Fruit fly (Drosophila melanogaster) whole organism, embryonic: ENCODE results near the gene CG33947.

Experiments
- Atf6 ChIP-seq: fragments of 200-800 bp; sonication (Bioruptor generic); IDR thresholded peaks from 2 replicates; pipeline ENCODE4 v1.3.6; 2022; ENCODE audit warnings: missing biosample characterization, missing genetic modification characterization
- Awh ChIP-seq: fragments of 200-800 bp; sonication (Bioruptor generic); IDR thresholded peaks from 2 replicates; pipeline ENCODE4, ENCODE4 v1.3.6; 2022; ENCODE audit warnings: missing biosample characterization, missing genetic modification characterization
- Bdp1 ChIP-seq: fragments of 200-800 bp; sonication (Bioruptor generic); optimal IDR thresholded peaks from 3 replicates; lab custom pipeline; 2016; ENCODE audit warnings: missing biosample characterization, missing genetic modification characterization
- Blimp-1 ChIP-seq: fragments of 200-800 bp; sonication (Bioruptor generic); optimal IDR thresholded peaks from 3 replicates; lab custom pipeline; 2018; ENCODE audit warnings: missing biosample characterization, missing genetic modification characterization, mild to moderate bottlenecking, moderate library complexity, missing genetic modification reagents
- CG10147 ChIP-seq: fragments of 200-800 bp; sonication (Bioruptor generic); optimal IDR thresholded peaks from 2 replicates; lab custom pipeline; 2019; ENCODE audit warnings: missing biosample characterization, mild to moderate bottlenecking, missing genetic modification characterization, moderate library complexity
- CG10431 ChIP-seq: fragments of 200-800 bp; sonication (Bioruptor generic); optimal IDR thresholded peaks from 3 replicates; lab custom pipeline; 2018; ENCODE audit warnings: missing biosample characterization, mild to moderate bottlenecking, missing genetic modification characterization
- CG11504 ChIP-seq: fragments of 200-800 bp; sonication (Bioruptor generic); optimal IDR thresholded peaks from 3 replicates; lab custom pipeline; 2019; ENCODE audit warnings: missing biosample characterization, mild to moderate bottlenecking, missing genetic modification characterization, moderate library complexity
- CG12236 ChIP-seq: fragments of 200-800 bp; sonication (Bioruptor generic); optimal IDR thresholded peaks from 2 replicates; lab custom pipeline; 2016; ENCODE audit warnings: missing biosample characterization, missing genetic modification characterization
- CG12659 ChIP-seq: fragments of 200-800 bp; sonication (Bioruptor generic); optimal IDR thresholded peaks from 3 replicates; lab custom pipeline; 2017; ENCODE audit warnings: mild to moderate bottlenecking, missing biosample characterization, missing genetic modification reagents, missing genetic modification characterization
- CG12769 ChIP-seq: fragments of 200-800 bp; sonication (Bioruptor generic); optimal IDR thresholded peaks from 2 replicates; lab custom pipeline; 2019; ENCODE audit warnings: missing biosample characterization, mild to moderate bottlenecking, missing genetic modification characterization, moderate library complexity
- CG14441 ChIP-seq: fragments of 200-800 bp; sonication (Bioruptor generic); IDR thresholded peaks from 2 replicates; pipeline ENCODE4 v1.3.6; 2022; ENCODE audit warnings: missing biosample characterization, missing genetic modification characterization
- CG17359 ChIP-seq: fragments of 200-800 bp; sonication (Bioruptor generic); optimal IDR thresholded peaks from 3 replicates; lab custom pipeline; 2018; ENCODE audit warnings: missing biosample characterization, mild to moderate bottlenecking, missing genetic modification characterization, moderate library complexity
- CG2120 ChIP-seq: fragments of 200-800 bp; sonication (Bioruptor generic); optimal IDR thresholded peaks from 3 replicates; lab custom pipeline; 2016; ENCODE audit warnings: missing biosample characterization, missing genetic modification characterization
- CG2129 ChIP-seq: fragments of 200-800 bp; sonication (Bioruptor generic); IDR thresholded peaks from 2 replicates; pipeline ENCODE4 v1.3.6; 2022; ENCODE audit warnings: missing biosample characterization, missing genetic modification characterization; ENCODE audit not compliant: partially characterized antibody
- CG2875 ChIP-seq: fragments of 200-800 bp; sonication (Bioruptor generic); optimal IDR thresholded peaks from 2 replicates; lab custom pipeline; 2017; ENCODE audit warnings: missing biosample characterization, mild to moderate bottlenecking, missing genetic modification characterization, missing genetic modification reagents
- CG32772 ChIP-seq: fragments of 200-800 bp; sonication (Bioruptor generic); IDR thresholded peaks from 2 replicates; pipeline ENCODE4 v1.3.6; 2022; ENCODE audit warnings: missing biosample characterization, missing genetic modification characterization
- CG33557 ChIP-seq: fragments of 200-800 bp; sonication (Bioruptor generic); optimal IDR thresholded peaks from 2 replicates; lab custom pipeline; 2019; ENCODE audit warnings: missing biosample characterization, mild to moderate bottlenecking, missing genetic modification characterization, moderate library complexity
- CG3407 ChIP-seq: fragments of 200-800 bp; sonication (Bioruptor generic); optimal IDR thresholded peaks from 2 replicates; lab custom pipeline; 2018; ENCODE audit warnings: missing biosample characterization, mild to moderate bottlenecking, missing genetic modification characterization
- CG3726 ChIP-seq: fragments of 200-800 bp; sonication (Bioruptor generic); IDR thresholded peaks from 3 replicates; pipeline ENCODE4, ENCODE4 v1.3.6; 2022; ENCODE audit warnings: missing biosample characterization, missing genetic modification characterization
- CG4282 ChIP-seq: fragments of 200-800 bp; sonication (Bioruptor generic); optimal IDR thresholded peaks from 2 replicates; lab custom pipeline; 2016; ENCODE audit warnings: missing biosample characterization, missing genetic modification characterization
- CG7357 ChIP-seq: fragments of 200-800 bp; sonication (Bioruptor generic); IDR thresholded peaks from 3 replicates; pipeline ENCODE4 v1.3.6; 2022; ENCODE audit warnings: missing biosample characterization, missing genetic modification characterization
- CG7372 ChIP-seq: fragments of 200-800 bp; sonication (Bioruptor generic); IDR thresholded peaks from 2 replicates; pipeline ENCODE4 v1.3.6; 2022; ENCODE audit warnings: missing biosample characterization, missing genetic modification characterization
- CG9932 ChIP-seq: fragments of 200-800 bp; sonication (Bioruptor generic); IDR thresholded peaks from 2 replicates; pipeline ENCODE4 v1.3.6; 2022; ENCODE audit warnings: missing biosample characterization, missing genetic modification characterization
- CrebB ChIP-seq: fragments of 200-800 bp; sonication (Bioruptor generic); optimal IDR thresholded peaks from 3 replicates; lab custom pipeline; 2018; ENCODE audit warnings: missing biosample characterization, mild to moderate bottlenecking, missing genetic modification characterization
- Doc3 ChIP-seq: fragments of 200-800 bp; sonication (Bioruptor generic); IDR thresholded peaks from 3 replicates; pipeline ENCODE4 v1.3.6; 2022; ENCODE audit warnings: missing biosample characterization, missing genetic modification characterization; ENCODE audit not compliant: partially characterized antibody
- GATAe ChIP-seq: fragments of 200-800 bp; sonication (Bioruptor generic); conservative IDR thresholded peaks from 2 replicates; pipeline ENCODE4 v1.3.6; 2022; ENCODE audit warnings: missing biosample characterization, missing genetic modification characterization
- HLHmδ ChIP-seq: fragments of 200-800 bp; sonication (Bioruptor generic); optimal IDR thresholded peaks from 2 replicates; lab custom pipeline; 2018; ENCODE audit warnings: missing biosample characterization, mild to moderate bottlenecking, missing genetic modification characterization, moderate library complexity
- Lim3 ChIP-seq: fragments of 200-800 bp; sonication (Bioruptor generic); IDR thresholded peaks from 2 replicates; pipeline ENCODE4 v1.3.6; 2022; ENCODE audit warnings: missing biosample characterization, missing genetic modification characterization
- Myb ChIP-seq: fragments of 200-800 bp; sonication (Bioruptor generic); optimal IDR thresholded peaks from 2 replicates; lab custom pipeline; 2016; ENCODE audit warnings: missing biosample characterization, missing genetic modification characterization
- Oaz ChIP-seq: fragments of 200-800 bp; sonication (Bioruptor generic); IDR thresholded peaks from 2 replicates; pipeline ENCODE4 v1.3.6; 2022; ENCODE audit warnings: missing biosample characterization, missing genetic modification characterization
- Poxn ChIP-seq: fragments of 200-800 bp; sonication (Bioruptor generic); IDR thresholded peaks from 2 replicates; pipeline ENCODE4 v1.3.6; 2022; ENCODE audit warnings: missing biosample characterization, missing genetic modification characterization
- Rfx ChIP-seq: fragments of 200-800 bp; sonication (Bioruptor generic); IDR thresholded peaks from 2 replicates; pipeline ENCODE4 v1.3.6; 2022; ENCODE audit warnings: missing biosample characterization, missing genetic modification characterization
- Sox102F ChIP-seq: fragments of 200-800 bp; sonication (Bioruptor generic); optimal IDR thresholded peaks from 2 replicates; lab custom pipeline; 2018; ENCODE audit warnings: missing biosample characterization, mild to moderate bottlenecking, missing genetic modification characterization, moderate library complexity
- Taf1 ChIP-seq: fragments of 200-800 bp; sonication (Bioruptor generic); IDR thresholded peaks from 2 replicates; pipeline ENCODE4 v1.3.6; 2022; ENCODE audit warnings: missing biosample characterization, missing genetic modification characterization
- ase ChIP-seq: fragments of 200-800 bp; sonication (Bioruptor generic); IDR thresholded peaks from 3 replicates; pipeline ENCODE4 v1.3.6; 2022; ENCODE audit warnings: missing biosample characterization, missing genetic modification characterization
- chif ChIP-seq, 2 experiments: fragments of 200-800 bp; sonication (Bioruptor generic); optimal IDR thresholded peaks; 3 replicates each; lab custom pipeline; 2016; ENCODE audit warnings: missing biosample characterization in 2 of 2, missing genetic modification characterization in 2 of 2
- dimm ChIP-seq: fragments of 200-800 bp; sonication (Bioruptor generic); IDR thresholded peaks from 2 replicates; pipeline ENCODE4 v1.3.6; 2022; ENCODE audit warnings: missing biosample characterization, missing genetic modification characterization
- dysf ChIP-seq: fragments of 200-800 bp; sonication (Bioruptor generic); IDR thresholded peaks from 3 replicates; pipeline ENCODE4 v1.3.6; 2022; ENCODE audit warnings: missing biosample characterization, missing genetic modification characterization
- ham ChIP-seq: fragments of 200-800 bp; sonication (Bioruptor generic); IDR thresholded peaks from 2 replicates; pipeline ENCODE4 v1.3.6; 2022; ENCODE audit warnings: missing biosample characterization, missing genetic modification characterization
- hb ChIP-seq: fragments of 200-800 bp; sonication (Bioruptor generic); IDR thresholded peaks from 3 replicates; pipeline ENCODE4 v1.3.6; 2022; ENCODE audit warnings: missing biosample characterization, missing genetic modification characterization; ENCODE audit not compliant: partially characterized antibody
- insv ChIP-seq, 2 experiments: fragments of 200-800 bp; sonication (Bioruptor generic); optimal IDR thresholded peaks; 3 replicates each; lab custom pipeline; 2016 to 2018; ENCODE audit warnings: missing biosample characterization in 2 of 2, missing genetic modification characterization in 2 of 2
- lilli ChIP-seq: fragments of 200-800 bp; sonication (Bioruptor generic); optimal IDR thresholded peaks from 3 replicates; lab custom pipeline; 2016; ENCODE audit warnings: missing biosample characterization, missing genetic modification characterization
- oc ChIP-seq: fragments of 200-800 bp; sonication (Bioruptor generic); optimal IDR thresholded peaks from 2 replicates; lab custom pipeline; 2018; ENCODE audit warnings: missing biosample characterization, mild to moderate bottlenecking, missing genetic modification characterization, moderate library complexity
- peb ChIP-seq: fragments of 200-800 bp; sonication (Bioruptor generic); IDR thresholded peaks from 2 replicates; pipeline ENCODE4 v1.3.6; 2022; ENCODE audit warnings: missing biosample characterization, missing genetic modification characterization
- rib ChIP-seq: fragments of 200-800 bp; sonication (Bioruptor generic); IDR thresholded peaks from 2 replicates; pipeline ENCODE4 v1.3.6; 2022; ENCODE audit warnings: missing biosample characterization, missing genetic modification characterization
- sd ChIP-seq: fragments of 200-800 bp; sonication (Bioruptor generic); optimal IDR thresholded peaks from 3 replicates; lab custom pipeline; 2018; ENCODE audit warnings: missing biosample characterization, mild to moderate bottlenecking, missing genetic modification characterization, moderate library complexity
- slou ChIP-seq: fragments of 200-800 bp; sonication (Bioruptor generic); optimal IDR thresholded peaks from 3 replicates; lab custom pipeline; 2016; ENCODE audit warnings: missing biosample characterization, missing genetic modification characterization
- tll ChIP-seq, 2 experiments: fragments of 200-800 bp in 1 of 2; fragments of >200 bp in 1 of 2; sonication (Bioruptor generic) in 1 of 2; optimal IDR thresholded peaks; 2 replicates each; lab custom pipeline; 2017 to 2019; ENCODE audit warnings: missing biosample characterization in 2 of 2, missing genetic modification characterization in 2 of 2, mild to moderate bottlenecking in 1 of 2, moderate library complexity in 1 of 2
- tx ChIP-seq: fragments of 200-800 bp; sonication (Bioruptor generic); optimal IDR thresholded peaks from 2 replicates; lab custom pipeline; 2016; ENCODE audit warnings: missing biosample characterization, missing genetic modification characterization
- wdn ChIP-seq: fragments of 200-800 bp; sonication (Bioruptor generic); IDR thresholded peaks from 2 replicates; pipeline ENCODE4 v1.3.6; 2022; ENCODE audit warnings: missing biosample characterization, missing genetic modification characterization

Gene CG33947

DNA sequence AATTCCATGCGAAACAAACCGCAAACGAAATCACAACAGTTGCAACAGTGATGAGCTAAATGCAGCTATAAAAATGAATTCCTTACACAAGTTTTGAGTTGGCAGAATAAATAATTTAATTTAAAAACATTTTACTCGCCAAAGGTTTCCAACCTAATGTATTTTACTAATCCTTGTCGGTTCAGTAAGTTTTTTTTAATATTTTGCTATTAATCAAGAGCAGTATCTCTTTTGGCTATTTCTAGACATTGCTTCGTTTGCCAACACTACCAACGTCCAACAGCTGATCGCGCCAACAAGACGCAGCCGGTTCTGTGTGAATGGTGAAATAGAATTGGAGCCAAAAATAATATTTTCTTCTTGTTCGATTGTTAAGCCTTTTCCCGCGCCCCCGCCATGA is 31.6 kb upstream of the CG33947 start, which contains the start of the genes CG32075, CG45101 and SuUR (continued):
- TF ChIP-seq CG10147 (GFP tag; lab: Kevin White, UChicago) (peak; percentile 67), peb (GFP tag; lab: Robert Waterston, UW) (peak; percentile 87), CG7372 (GFP tag; lab: Robert Waterston, UW) (peak; percentile 80), Taf1 (GFP tag; lab: Robert Waterston, UW) (peak; percentile 67), CG14441 (GFP tag; lab: Robert Waterston, UW) (peak; percentile 92), CG12236 (GFP tag; lab: Kevin White, UChicago) (peak; percentile 64), lilli (peak; percentile 95), CG33557 (peak; percentile 71), insv (GFP tag; optimal IDR thresholded peaks at IDR 0.05; lab: Kevin White, UChicago) (peak in 1 of 2 experiments; percentile 69), ham (GFP tag; lab: Robert Waterston, UW) (peak; percentile 29; the same call in 1 of the 2 replicates), CG3407 (peak; percentile 64), tll (GFP tag; optimal IDR thresholded peaks at IDR 0.05; lab: Kevin White, UChicago) (peak in 1 of 2 experiments; percentile 30), HLHmδ (no peak), CG2875 (GFP tag; lab: Kevin White, UChicago) (peak; percentile 39), Awh (peak; percentile 71; the same call in 1 of the 2 replicates), Lim3 (GFP tag; lab: Robert Waterston, UW) (no peak), CG2129 (no peak), oc (tag; lab: Kevin White, UChicago) (peak; percentile 57), Sox102F (GFP tag; lab: Kevin White, UChicago) (peak; percentile 91), Atf6 (peak; percentile 86), CG10431 (GFP tag; lab: Kevin White, UChicago) (peak; percentile 48), slou (GFP tag; lab: Kevin White, UChicago) (peak; percentile 66), Oaz (GFP tag; lab: Robert Waterston, UW) (peak; percentile 74), sd (tag; lab: Kevin White, UChicago) (peak; percentile 87), Blimp-1 (no peak), dimm (GFP tag; lab: Robert Waterston, UW) (0 out of 2 replicates have a peak, but pooled peaks have one; percentile 7), wdn (GFP tag; lab: Robert Waterston, UW) (peak; percentile 62; the same call in 1 of the 2 replicates), ase (GFP tag; lab: Robert Waterston, UW) (peak; percentile 86), GATAe (GFP tag; lab: Robert Waterston, UW) (peak; percentile 61; the same call in 1 of the 2 replicates), CG7357 (GFP tag; lab: Robert Waterston, UW) (peak; percentile 64; the same call in 1 of the 3 replicates), tx (GFP tag; lab: Kevin White, UChicago) (peak; percentile 91), Bdp1 (GFP tag; lab: Kevin White, UChicago) (peak; percentile 79), dysf (GFP tag; lab: Robert Waterston, UW) (peak; percentile 87), CG3726 (GFP tag; lab: Robert Waterston, UW) (peak; percentile 80; the same call in 2 of the 3 replicates), CG12659 (GFP tag; lab: Kevin White, UChicago) (peak; percentile 94), hb (GFP tag; lab: Robert Waterston, UW) (no peak), CG17359 (tag; lab: Kevin White, UChicago) (peak; percentile 85), CG9932 (peak; percentile 94), Rfx (peak; percentile 92), Doc3 (GFP tag; lab: Robert Waterston, UW) (no peak), CG2120 (peak; percentile 96), chif (GFP tag; optimal IDR thresholded peaks at IDR 0.05; lab: Kevin White, UChicago) (peak; percentile 89 to 94), CrebB (tag; lab: Kevin White, UChicago) (peak; percentile 58), CG12769 (peak; percentile 81), Poxn (GFP tag; lab: Robert Waterston, UW) (peak; percentile 34; the same call in 1 of the 2 replicates), CG11504 (tag; lab: Kevin White, UChicago) (peak; percentile 85), CG4282 (GFP tag; lab: Kevin White, UChicago) (peak; percentile 74), CG32772 (GFP tag; lab: Robert Waterston, UW) (peak; percentile 88), Myb (GFP tag; lab: Kevin White, UChicago) (peak; percentile 75), rib (GFP tag; lab: Robert Waterston, UW) (peak; percentile 74)
